Worm (Caenorhabditis elegans) whole organism, L2 larva: Measurements from ENCODE around the gene F02H6.7.

Experiments
- Y55F3AM.14 ChIP-seq: fragments of 200-800 bp; sonication (Bioruptor generic); optimal IDR thresholded peaks from 2 replicates; lab custom pipeline; 2018; ENCODE audit warnings: mild to moderate bottlenecking, missing genetic modification characterization, missing compliant biosample characterization
- ceh-16 ChIP-seq: fragments of 150-350 bp; optimal IDR thresholded peaks from 2 replicates; lab custom pipeline; 2014; ENCODE audit warnings: missing biosample characterization, missing genetic modification characterization
- fos-1 ChIP-seq: fragments of 150-350 bp; optimal IDR thresholded peaks from 2 replicates; lab custom pipeline; 2014; ENCODE audit warnings: missing biosample characterization, missing genetic modification characterization
- lin-11 ChIP-seq: fragments of 150-350 bp; sonication (generic microtip); optimal IDR thresholded peaks from 2 replicates; lab custom pipeline; 2014; ENCODE audit warnings: missing biosample characterization, missing genetic modification characterization, inconsistent platforms, mixed read lengths
- lin-39 ChIP-seq: fragments of 150-350 bp; optimal IDR thresholded peaks from 2 replicates; lab custom pipeline; 2014; ENCODE audit warnings: missing biosample characterization, missing genetic modification reagents, missing genetic modification characterization
- nhr-10 ChIP-seq: sonication (generic microtip); optimal IDR thresholded peaks from 2 replicates; lab custom pipeline; 2017; ENCODE audit warnings: missing biosample characterization, missing genetic modification characterization
- unc-39 ChIP-seq: fragments of 150-350 bp; optimal IDR thresholded peaks from 2 replicates; lab custom pipeline; 2014; ENCODE audit warnings: missing biosample characterization, missing genetic modification characterization
- unc-55 ChIP-seq: fragments of 150-350 bp; sonication (generic microtip); optimal IDR thresholded peaks from 3 replicates; lab custom pipeline; 2014; ENCODE audit warnings: missing biosample characterization, missing genetic modification reagents, missing genetic modification characterization

DNA sequence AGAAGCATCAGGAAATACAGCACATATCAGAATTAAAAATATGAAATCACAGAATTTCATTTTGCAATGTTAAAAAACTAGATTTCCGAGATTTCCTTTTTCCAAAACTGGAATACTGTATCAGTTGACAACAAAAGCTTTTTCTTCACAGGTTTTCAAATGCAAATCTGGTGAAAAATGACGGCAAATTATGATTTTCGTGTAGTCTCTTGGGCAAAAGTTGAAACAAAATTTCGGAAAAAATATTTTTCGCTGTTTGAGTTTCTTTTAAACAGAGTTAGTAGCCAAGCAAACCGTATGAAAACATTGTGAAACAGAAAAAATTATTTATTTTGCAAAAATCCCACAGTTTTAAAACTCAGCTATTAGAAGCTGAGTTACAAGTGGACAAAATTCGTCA, 16.4 kb upstream of the F02H6.7 start, which contains the start of gene Y64G10A.2:
- TF ChIP-seq lin-11 (tag; lab: Kevin White, UChicago), result no peak
- no peak for TF ChIP-seq nhr-10 (tag; lab: Kevin White, UChicago)
- TF ChIP-seq ceh-16 (tag; lab: Kevin White, UChicago), result no peak
- TF ChIP-seq fos-1 (tag; lab: Kevin White, UChicago), result no peak
- no peak for TF ChIP-seq unc-39 (tag; lab: Kevin White, UChicago)
- no peak for TF ChIP-seq lin-39 (tag; lab: Kevin White, UChicago)
- no peak for TF ChIP-seq Y55F3AM.14 (GFP tag; lab: Kevin White, UChicago)
- no peak for TF ChIP-seq unc-55 (GFP tag; lab: Kevin White, UChicago)
